Worm (Caenorhabditis elegans) whole organism, young adult: ENCODE results near the gene F46F5.10.
"Not testable (repeated sequence)": the region's sequence is repeated elsewhere in the genome, so short reads cannot be mapped to it uniquely, and the experiment has no call there.

ENCODE experiments used
- attf-3 ChIP-seq: fragments of 200-800 bp; sonication (Bioruptor generic); conservative IDR thresholded peaks from 2 replicates; pipeline ENCODE4 v1.3.6; 2022; ENCODE audit warnings: missing genetic modification reagents, missing genetic modification characterization, missing compliant biosample characterization
- dpff-1 ChIP-seq: sonication (generic microtip); optimal IDR thresholded peaks from 2 replicates; lab custom pipeline; 2017; ENCODE audit warnings: mild to moderate bottlenecking, missing genetic modification characterization, missing compliant biosample characterization
- ekl-4 ChIP-seq: fragments of 200-800 bp; sonication (Bioruptor generic); IDR thresholded peaks from 2 replicates; pipeline ENCODE4 v1.3.6; 2022; ENCODE audit warnings: missing genetic modification reagents, missing genetic modification characterization, missing compliant biosample characterization
- nfyb-1 ChIP-seq: fragments of 200-800 bp; sonication (Bioruptor generic); IDR thresholded peaks from 2 replicates; pipeline ENCODE4 v1.3.6; 2022; ENCODE audit warnings: missing genetic modification reagents, missing genetic modification characterization, missing compliant biosample characterization
- unc-130 ChIP-seq: sonication (generic microtip); optimal IDR thresholded peaks from 2 replicates; lab custom pipeline; 2016; ENCODE audit warnings: missing genetic modification reagents, missing genetic modification characterization, missing compliant biosample characterization

ce11 chrII:850567-850966 lies 26.9 kb downstream of the F46F5.10 start, which contains the start of gene F28A10.5:
- TF ChIP-seq attf-3; unc-130 (GFP tag; lab: Kevin White, UChicago); ekl-4 (GFP tag; lab: Robert Waterston, UW); nfyb-1 (GFP tag; lab: Robert Waterston, UW); dpff-1 (tag; lab: Kevin White, UChicago): not testable (repeated sequence)
